Worm (Caenorhabditis elegans) whole organism, L2 larva: ENCODE results near the gene best-4.

ENCODE experiments used
- R02D3.7 ChIP-seq: fragments of 150-350 bp; optimal IDR thresholded peaks from 2 replicates; lab custom pipeline; 2014; ENCODE audit warnings: missing biosample characterization, missing genetic modification characterization
- lin-11 ChIP-seq: fragments of 150-350 bp; sonication (generic microtip); optimal IDR thresholded peaks from 2 replicates; lab custom pipeline; 2014; ENCODE audit warnings: missing biosample characterization, missing genetic modification characterization, inconsistent platforms, mixed read lengths
- mab-5 ChIP-seq: fragments of 150-350 bp; optimal IDR thresholded peaks from 2 replicates; lab custom pipeline; 2014; ENCODE audit warnings: missing biosample characterization, missing genetic modification characterization
- mdl-1 ChIP-seq, 2 experiments: fragments of 150-350 bp in 1 of 2; sonication (generic microtip) in 1 of 2; optimal IDR thresholded peaks; 2 replicates each; lab custom pipeline; 2017; ENCODE audit warnings: missing biosample characterization in 2 of 2, missing genetic modification characterization in 2 of 2
- nhr-11 ChIP-seq: fragments of 150-350 bp; optimal IDR thresholded peaks from 2 replicates; lab custom pipeline; 2014; ENCODE audit warnings: missing biosample characterization, missing genetic modification characterization
- nhr-21 ChIP-seq: fragments of 150-350 bp; optimal IDR thresholded peaks from 2 replicates; lab custom pipeline; 2014; ENCODE audit warnings: missing biosample characterization, missing genetic modification characterization
- nhr-237 ChIP-seq: fragments of 150-350 bp; optimal IDR thresholded peaks from 2 replicates; lab custom pipeline; 2014; ENCODE audit warnings: missing biosample characterization, missing genetic modification characterization
- zag-1 ChIP-seq: fragments of 150-350 bp; optimal IDR thresholded peaks from 2 replicates; lab custom pipeline; 2014; ENCODE audit warnings: missing biosample characterization, missing genetic modification characterization

- TF ChIP-seq nhr-237 (tag; lab: Kevin White, UChicago) (no peak), nhr-11 (tag; lab: Kevin White, UChicago) (no peak), mab-5 (tag; lab: Kevin White, UChicago) (no peak), mdl-1 (tag; optimal IDR thresholded peaks at IDR 0.05; lab: Kevin White, UChicago) (no peak), R02D3.7 (no peak), lin-11 (tag; lab: Kevin White, UChicago) (no peak), nhr-21 (tag; lab: Kevin White, UChicago) (peak; percentile 25), zag-1 (tag; lab: Kevin White, UChicago) (no peak)
Observed at ce11 chrII:23025-23424, 11.3 kb upstream of the best-4 start, which contains the start of gene sqt-2.
